Fruit fly (Drosophila melanogaster) whole organism, embryonic: Measurements from ENCODE around the gene Cyp40.
A peak's percentile ranks its signal among the peaks of the same experiment; 100 is the strongest.

ENCODE experiments used
- Aef1 ChIP-seq: fragments of 200-800 bp; sonication (Bioruptor generic); IDR thresholded peaks from 3 replicates; pipeline ENCODE4 v1.3.6; 2022; ENCODE audit warnings: missing biosample characterization, missing genetic modification characterization
- C15 ChIP-seq: fragments of 200-800 bp; sonication (Bioruptor generic); IDR thresholded peaks from 3 replicates; pipeline ENCODE4 v1.3.6; 2022; ENCODE audit warnings: missing biosample characterization, missing genetic modification characterization
- CG10543 ChIP-seq: fragments of 200-800 bp; sonication (Bioruptor generic); optimal IDR thresholded peaks from 3 replicates; lab custom pipeline; 2017; ENCODE audit warnings: missing biosample characterization, mild to moderate bottlenecking, missing genetic modification characterization, moderate library complexity
- CG13296 ChIP-seq: fragments of 200-800 bp; sonication (Bioruptor generic); optimal IDR thresholded peaks from 3 replicates; lab custom pipeline; 2018; ENCODE audit warnings: missing biosample characterization, mild to moderate bottlenecking, missing genetic modification characterization
- CG15269 ChIP-seq: fragments of 200-800 bp; sonication (Bioruptor generic); optimal IDR thresholded peaks from 2 replicates; lab custom pipeline; 2018; ENCODE audit warnings: missing biosample characterization, mild to moderate bottlenecking, missing genetic modification characterization, moderate library complexity
- CG16813 ChIP-seq: fragments of 200-800 bp; sonication (Bioruptor generic); IDR thresholded peaks from 3 replicates; pipeline ENCODE4 v1.3.6; 2022; ENCODE audit warnings: missing biosample characterization, missing genetic modification characterization; ENCODE audit not compliant: partially characterized antibody
- CG16863 ChIP-seq: fragments of 200-800 bp; sonication (Bioruptor generic); optimal IDR thresholded peaks from 3 replicates; lab custom pipeline; 2016; ENCODE audit warnings: missing biosample characterization, missing genetic modification characterization
- CG18764 ChIP-seq: fragments of 200-800 bp; sonication (Bioruptor generic); optimal IDR thresholded peaks from 3 replicates; lab custom pipeline; 2016; ENCODE audit warnings: missing biosample characterization, missing genetic modification characterization
- CG30403 ChIP-seq: fragments of 200-800 bp; sonication (Bioruptor generic); optimal IDR thresholded peaks from 3 replicates; lab custom pipeline; 2016; ENCODE audit warnings: missing biosample characterization, missing genetic modification characterization
- CG32772 ChIP-seq: fragments of 200-800 bp; sonication (Bioruptor generic); IDR thresholded peaks from 2 replicates; pipeline ENCODE4 v1.3.6; 2022; ENCODE audit warnings: missing biosample characterization, missing genetic modification characterization
- CG34376 ChIP-seq: fragments of 200-800 bp; sonication (Bioruptor generic); optimal IDR thresholded peaks from 2 replicates; lab custom pipeline; 2018; ENCODE audit warnings: missing biosample characterization, mild to moderate bottlenecking, missing genetic modification characterization
- CG3995 ChIP-seq: fragments of 200-800 bp; sonication (Bioruptor generic); optimal IDR thresholded peaks from 3 replicates; lab custom pipeline; 2016; ENCODE audit warnings: missing biosample characterization, missing genetic modification characterization
- CG4730 ChIP-seq: fragments of 200-800 bp; sonication (Bioruptor generic); IDR thresholded peaks from 2 replicates; pipeline ENCODE4 v1.3.6; 2022; ENCODE audit warnings: missing biosample characterization, missing genetic modification characterization
- CG7372 ChIP-seq: fragments of 200-800 bp; sonication (Bioruptor generic); IDR thresholded peaks from 2 replicates; pipeline ENCODE4 v1.3.6; 2022; ENCODE audit warnings: missing biosample characterization, missing genetic modification characterization
- Deaf1 ChIP-seq: fragments of 200-800 bp; optimal IDR thresholded peaks from 3 replicates; lab custom pipeline; 2019; ENCODE audit warnings: missing biosample characterization, mild to moderate bottlenecking, missing genetic modification characterization, moderate library complexity
- Dll ChIP-seq: fragments of 200-800 bp; sonication (Bioruptor generic); IDR thresholded peaks from 4 replicates; pipeline ENCODE4 v1.3.6; 2022; ENCODE audit warnings: missing biosample characterization, missing genetic modification characterization; ENCODE audit not compliant: partially characterized antibody
- Drgx ChIP-seq: fragments of 200-800 bp; sonication (Bioruptor generic); IDR thresholded peaks from 2 replicates; pipeline ENCODE4 v1.3.6; 2022; ENCODE audit warnings: missing biosample characterization, missing genetic modification characterization
- Eip74EF ChIP-seq, 2 experiments: fragments of 200-800 bp in 1 of 2; fragments of >200 bp in 1 of 2; sonication (Bioruptor generic) in 1 of 2; optimal IDR thresholded peaks; 2 replicates each; lab custom pipeline; 2017 to 2019; ENCODE audit warnings: missing biosample characterization in 2 of 2, missing genetic modification characterization in 2 of 2, mild to moderate bottlenecking in 1 of 2, moderate library complexity in 1 of 2
- HLH4C ChIP-seq: fragments of 200-800 bp; sonication (Bioruptor generic); IDR thresholded peaks from 3 replicates; pipeline ENCODE4 v1.3.6; 2022; ENCODE audit warnings: missing biosample characterization, missing genetic modification characterization; ENCODE audit not compliant: partially characterized antibody
- Hmr ChIP-seq: fragments of 200-800 bp; sonication (Bioruptor generic); optimal IDR thresholded peaks from 3 replicates; lab custom pipeline; 2017; ENCODE audit warnings: mild to moderate bottlenecking, missing biosample characterization, missing genetic modification reagents, missing genetic modification characterization
- Hr78 ChIP-seq, 2 experiments: fragments of 200-800 bp in 1 of 2; fragments of >200 bp in 1 of 2; sonication (Bioruptor generic) in 1 of 2; optimal IDR thresholded peaks; 2 replicates each; lab custom pipeline; 2017 to 2019; ENCODE audit warnings: missing biosample characterization in 2 of 2, missing genetic modification characterization in 2 of 2, mild to moderate bottlenecking in 1 of 2, moderate library complexity in 1 of 2
- MTF-1 ChIP-seq: fragments of 200-800 bp; sonication (Bioruptor generic); optimal IDR thresholded peaks from 2 replicates; lab custom pipeline; 2018; ENCODE audit warnings: missing biosample characterization, mild to moderate bottlenecking, missing genetic modification characterization, borderline replicate concordance
- Scr ChIP-seq: fragments of 200-800 bp; sonication (Bioruptor generic); IDR thresholded peaks from 2 replicates; pipeline ENCODE4 v1.3.6; 2022; ENCODE audit warnings: missing biosample characterization, missing genetic modification characterization; ENCODE audit not compliant: partially characterized antibody
- abd-A ChIP-seq: fragments of 200-800 bp; sonication (Bioruptor generic); optimal IDR thresholded peaks from 3 replicates; lab custom pipeline; 2019; ENCODE audit warnings: missing biosample characterization, mild to moderate bottlenecking, missing genetic modification characterization, moderate library complexity
- chinmo ChIP-seq: fragments of 200-800 bp; sonication (Bioruptor generic); IDR thresholded peaks from 4 replicates; pipeline ENCODE4 v1.3.6; 2022; ENCODE audit warnings: missing biosample characterization, missing genetic modification characterization; ENCODE audit not compliant: partially characterized antibody
- corto ChIP-seq: fragments of 200-800 bp; sonication (Bioruptor generic); optimal IDR thresholded peaks from 2 replicates; lab custom pipeline; 2016; ENCODE audit warnings: missing biosample characterization, mild to moderate bottlenecking, missing genetic modification characterization, moderate library complexity
- crp ChIP-seq, 2 experiments: fragments of 200-800 bp; sonication (Bioruptor generic); optimal IDR thresholded peaks; 2 replicates in 1 of 2; 3 replicates in 1 of 2; lab custom pipeline; 2017; ENCODE audit warnings: missing biosample characterization in 2 of 2, missing genetic modification characterization in 2 of 2, mild to moderate bottlenecking in 1 of 2, moderate library complexity in 1 of 2
- eve ChIP-seq, 2 experiments: fragments of >200 bp; optimal IDR thresholded peaks; 2 replicates each; lab custom pipeline; 2017; ENCODE audit warnings: missing biosample characterization in 2 of 2, missing genetic modification characterization in 2 of 2
- exex ChIP-seq: fragments of 200-800 bp; sonication (Bioruptor generic); optimal IDR thresholded peaks from 4 replicates; lab custom pipeline; 2018; ENCODE audit warnings: missing biosample characterization, mild to moderate bottlenecking, missing genetic modification characterization, moderate library complexity
- gce ChIP-seq: fragments of 200-800 bp; sonication (Bioruptor generic); IDR thresholded peaks from 3 replicates; pipeline ENCODE4 v1.3.6; 2022; ENCODE audit warnings: missing biosample characterization, missing genetic modification characterization
- grn ChIP-seq: fragments of 200-800 bp; sonication (Bioruptor generic); optimal IDR thresholded peaks from 3 replicates; lab custom pipeline; 2017; ENCODE audit warnings: missing biosample characterization, missing genetic modification characterization
- gro ChIP-seq: fragments of 200-800 bp; sonication (Bioruptor generic); optimal IDR thresholded peaks from 2 replicates; lab custom pipeline; 2016; ENCODE audit warnings: missing biosample characterization, missing genetic modification characterization
- lab ChIP-seq: fragments of 200-800 bp; sonication (Bioruptor generic); optimal IDR thresholded peaks from 3 replicates; lab custom pipeline; 2017; ENCODE audit warnings: missing biosample characterization, missing genetic modification characterization, mild to moderate bottlenecking, moderate library complexity, missing genetic modification reagents
- lbe ChIP-seq: fragments of 200-800 bp; sonication (Bioruptor generic); optimal IDR thresholded peaks from 2 replicates; lab custom pipeline; 2016; ENCODE audit warnings: missing biosample characterization, mild to moderate bottlenecking, missing genetic modification characterization
- mirr ChIP-seq: fragments of 200-800 bp; sonication (Bioruptor generic); optimal IDR thresholded peaks from 3 replicates; lab custom pipeline; 2018; ENCODE audit warnings: missing biosample characterization, mild to moderate bottlenecking, missing genetic modification characterization
- phol ChIP-seq: fragments of 200-800 bp; sonication (Bioruptor generic); optimal IDR thresholded peaks from 3 replicates; lab custom pipeline; 2018; ENCODE audit warnings: missing biosample characterization, mild to moderate bottlenecking, missing genetic modification characterization, moderate library complexity
- row ChIP-seq: fragments of 200-800 bp; sonication (Bioruptor generic); IDR thresholded peaks from 3 replicates; pipeline ENCODE4 v1.3.6; 2022; ENCODE audit warnings: missing biosample characterization, missing genetic modification characterization
- sd ChIP-seq: fragments of 200-800 bp; sonication (Bioruptor generic); optimal IDR thresholded peaks from 3 replicates; lab custom pipeline; 2018; ENCODE audit warnings: missing biosample characterization, mild to moderate bottlenecking, missing genetic modification characterization, moderate library complexity
- sna ChIP-seq: fragments of 200-800 bp; sonication (Bioruptor generic); IDR thresholded peaks from 2 replicates; pipeline ENCODE4 v1.3.6; 2022; ENCODE audit warnings: missing biosample characterization, missing genetic modification characterization; ENCODE audit not compliant: partially characterized antibody
- sqz ChIP-seq: fragments of 200-800 bp; sonication (Bioruptor generic); optimal IDR thresholded peaks from 3 replicates; lab custom pipeline; 2018; ENCODE audit warnings: missing biosample characterization, mild to moderate bottlenecking, missing genetic modification characterization
- sug ChIP-seq: fragments of 200-800 bp; optimal IDR thresholded peaks from 2 replicates; lab custom pipeline; 2019; ENCODE audit warnings: missing biosample characterization, mild to moderate bottlenecking, missing genetic modification characterization, moderate library complexity
- ttk ChIP-seq: fragments of 200-800 bp; sonication (Bioruptor generic); IDR thresholded peaks from 2 replicates; pipeline ENCODE4 v2.1.2; 2022; ENCODE audit warnings: missing biosample characterization, missing genetic modification characterization
- unc-4 ChIP-seq: fragments of 200-800 bp; sonication (Bioruptor generic); IDR thresholded peaks from 2 replicates; pipeline ENCODE4 v1.3.6; 2022; ENCODE audit warnings: missing biosample characterization, missing genetic modification characterization; ENCODE audit not compliant: partially characterized antibody
- unpg ChIP-seq: fragments of 200-800 bp; sonication (Bioruptor generic); optimal IDR thresholded peaks from 3 replicates; lab custom pipeline; 2018; ENCODE audit warnings: missing biosample characterization, mild to moderate bottlenecking, missing genetic modification characterization, moderate library complexity
- yki ChIP-seq: fragments of >200 bp; optimal IDR thresholded peaks from 3 replicates; lab custom pipeline; 2018
- zen2 ChIP-seq: fragments of 200-800 bp; sonication (Bioruptor generic); IDR thresholded peaks from 3 replicates; pipeline ENCODE4 v1.3.6; 2022; ENCODE audit warnings: missing biosample characterization, missing genetic modification characterization; ENCODE audit not compliant: partially characterized antibody

Cyp40 gene

dm6 chr3L:9674300-9674699 is 45.8 kb downstream of the Cyp40 start:
- TF ChIP-seq CG34376 (GFP tag; lab: Kevin White, UChicago): peak; percentile 46
- TF ChIP-seq gce (GFP tag; lab: Robert Waterston, UW): no peak
- peak; percentile 41 for TF ChIP-seq sug (tag; lab: Kevin White, UChicago)
- no peak for TF ChIP-seq CG16863 (GFP tag; lab: Kevin White, UChicago)
- TF ChIP-seq C15 (GFP tag; lab: Robert Waterston, UW): no peak
- TF ChIP-seq unpg (GFP tag; lab: Kevin White, UChicago): no peak
- TF ChIP-seq lab (GFP tag; lab: Kevin White, UChicago): peak; percentile 38
- TF ChIP-seq CG16813 (GFP tag; lab: Robert Waterston, UW): no peak
- TF ChIP-seq Hr78 (GFP tag; optimal IDR thresholded peaks at IDR 0.05; lab: Kevin White, UChicago): peak in 1 of 2 experiments; percentile 56
- TF ChIP-seq mirr (GFP tag; lab: Kevin White, UChicago): peak; percentile 89
- TF ChIP-seq chinmo (GFP tag; lab: Robert Waterston, UW): 0 out of 4 replicates have a peak, but pooled peaks have one; percentile 4
- peak; percentile 70 for TF ChIP-seq exex
- no peak for TF ChIP-seq CG3995 (GFP tag; lab: Kevin White, UChicago)
- peak; percentile 30 for TF ChIP-seq sd (tag; lab: Kevin White, UChicago)
- TF ChIP-seq phol (tag; lab: Kevin White, UChicago): no peak
- TF ChIP-seq grn: peak; percentile 82
- TF ChIP-seq CG32772 (GFP tag; lab: Robert Waterston, UW): no peak

dm6 chr3L:9675528-9675963 is 47.1 kb downstream of the Cyp40 start:
- TF ChIP-seq crp (GFP tag; optimal IDR thresholded peaks at IDR 0.05; lab: Kevin White, UChicago) (peak in 1 of 2 experiments; percentile 81), Drgx (GFP tag; lab: Robert Waterston, UW) (peak; percentile 73), gro (GFP tag; lab: Kevin White, UChicago) (peak; percentile 8), Aef1 (GFP tag; lab: Robert Waterston, UW) (peak; percentile 19; the same call in 1 of the 3 replicates), Deaf1 (tag; lab: Kevin White, UChicago) (peak; percentile 62), eve (GFP tag; optimal IDR thresholded peaks at IDR 0.05; lab: Kevin White, UChicago) (peak in 1 of 2 experiments; percentile 23), lab (GFP tag; lab: Kevin White, UChicago) (peak; percentile 19), CG18764 (GFP tag; lab: Kevin White, UChicago) (no peak), Scr (GFP tag; lab: Robert Waterston, UW) (0 out of 2 replicates have a peak, but pooled peaks have one; percentile 20), exex (peak; percentile 88), abd-A (tag; lab: Kevin White, UChicago) (peak; percentile 92), CG15269 (tag; lab: Kevin White, UChicago) (peak; percentile 47), Dll (GFP tag; lab: Robert Waterston, UW) (peak; percentile 64), Hmr (GFP tag; lab: Kevin White, UChicago) (peak; percentile 19), unc-4 (0 out of 2 replicates have a peak, but pooled peaks have one; percentile 33), corto (GFP tag; lab: Kevin White, UChicago) (peak; percentile 55), sna (GFP tag; lab: Robert Waterston, UW) (peak; percentile 59; the same call in 1 of the 2 replicates), MTF-1 (GFP tag; lab: Kevin White, UChicago) (peak; percentile 15), sqz (GFP tag; lab: Kevin White, UChicago) (peak; percentile 90), CG10543 (GFP tag; lab: Kevin White, UChicago) (peak; percentile 66), lbe (GFP tag; lab: Kevin White, UChicago) (peak; percentile 76), Eip74EF (GFP tag; optimal IDR thresholded peaks at IDR 0.05; lab: Kevin White, UChicago) (peak in 1 of 2 experiments; percentile 44), CG4730 (GFP tag; lab: Robert Waterston, UW) (no peak), yki (lab: Kevin White, UChicago) (no peak), row (no peak), CG34376 (GFP tag; lab: Kevin White, UChicago) (peak; percentile 65), CG7372 (GFP tag; lab: Robert Waterston, UW) (peak; percentile 61), HLH4C (GFP tag; lab: Robert Waterston, UW) (no peak), CG13296 (GFP tag; lab: Kevin White, UChicago) (peak; percentile 46), ttk (GFP tag; lab: Robert Waterston, UW) (no peak), CG30403 (GFP tag; lab: Kevin White, UChicago) (no peak), zen2 (GFP tag; lab: Robert Waterston, UW) (peak; percentile 67; the same call in 2 of the 3 replicates)
